Worm (Caenorhabditis elegans): ENCODE data around the gene Y65A5A.24.

Y65A5A.24 gene

DNA sequence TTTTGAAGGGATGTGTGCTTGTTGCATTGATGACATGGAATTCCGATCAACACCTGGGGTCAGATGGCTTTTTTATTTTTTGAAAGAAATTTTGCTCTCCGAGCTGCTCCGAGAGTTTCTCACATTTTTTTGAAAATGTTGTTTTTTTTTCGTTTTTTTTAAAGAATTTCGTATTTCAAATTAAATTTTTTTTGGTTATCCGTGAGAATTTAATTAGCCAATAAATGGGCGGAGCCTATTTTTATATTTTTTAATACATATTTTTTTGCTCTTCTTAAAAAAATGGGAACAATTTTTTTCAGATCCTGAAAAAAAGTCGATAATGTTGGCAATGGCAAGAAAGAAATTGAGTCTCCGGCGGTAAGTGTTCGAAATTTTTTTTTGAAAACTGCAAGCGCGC is 38.2 kb downstream of the Y65A5A.24 start, which contains the start of gene dlc-3:
Gene dlc-3 (plus strand): TSS at position 301 of the 400 bp plus-strand sequence.
- no peak for TF ChIP-seq W03F9.2 (tag; optimal IDR thresholded peaks at IDR 0.05)
- no peak for TF ChIP-seq him-1 (tag; optimal IDR thresholded peaks at IDR 0.05)
- no peak for TF ChIP-seq dao-5 (tag; optimal IDR thresholded peaks at IDR 0.05)

DNA sequence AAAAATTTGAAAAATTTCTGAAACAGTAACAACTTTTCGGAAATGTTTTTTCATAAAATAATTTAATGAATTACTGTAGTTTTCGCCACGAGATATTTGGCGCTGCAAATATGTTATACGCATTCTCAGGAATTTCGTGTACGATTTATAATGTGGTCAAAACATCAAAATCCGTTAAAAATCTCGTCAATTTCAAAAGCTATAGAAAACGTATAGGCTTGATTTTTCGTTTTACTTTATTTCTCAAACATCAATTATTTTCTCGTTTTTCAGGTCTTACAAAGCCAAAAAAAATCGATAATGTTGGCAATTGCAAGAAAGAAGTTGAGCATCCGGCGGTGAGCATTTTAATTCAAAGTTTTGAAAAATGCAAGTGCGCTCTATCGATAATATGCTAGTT is 49.2 kb downstream of the Y65A5A.24 start, which contains the start of gene dlc-4:
Gene dlc-4 (plus strand): TSS at position 301 of the 400 bp plus-strand sequence.
- no peak for TF ChIP-seq him-1 (tag; optimal IDR thresholded peaks at IDR 0.05)
- TF ChIP-seq W03F9.2 (tag; optimal IDR thresholded peaks at IDR 0.05) = no peak
- TF ChIP-seq dao-5 (tag; optimal IDR thresholded peaks at IDR 0.05) = no peak
